Fruit fly (Drosophila melanogaster): Measurements from ENCODE around the gene CG14621.
A peak's percentile ranks its signal among the peaks of the same experiment; 100 is the strongest.

The CG14621 gene

dm6 chrX:22486487-22486886, 42.5 kb downstream of the CG14621 start:
- TF ChIP-seq rn (GFP tag; IDR thresholded peaks at IDR 0.05) (no peak), CG32121 (GFP tag; IDR thresholded peaks at IDR 0.05) (no peak), CG9948 (tag; optimal IDR thresholded peaks at IDR 0.05) (no peak), Pif1B (GFP tag; optimal IDR thresholded peaks at IDR 0.05) (no peak), CG13204 (GFP tag; optimal IDR thresholded peaks at IDR 0.05) (no peak), CG8159 (tag; optimal IDR thresholded peaks at IDR 0.05) (no peak), CG10348 (GFP tag; IDR thresholded peaks at IDR 0.05) (no peak), Pif1A (GFP tag; optimal IDR thresholded peaks at IDR 0.05) (no peak), Ets98B (GFP tag; IDR thresholded peaks at IDR 0.05) (no peak), CG12605 (GFP tag; IDR thresholded peaks at IDR 0.05) (no peak), CG14655 (GFP tag; optimal IDR thresholded peaks at IDR 0.05) (no peak), CG15710 (tag; optimal IDR thresholded peaks at IDR 0.05) (no peak), fd96Ca (GFP tag; IDR thresholded peaks at IDR 0.05) (no peak), CG4496 (GFP tag; IDR thresholded peaks at IDR 0.05) (no peak), CG34367 (tag; optimal IDR thresholded peaks at IDR 0.05) (no peak), gl (tag; optimal IDR thresholded peaks at IDR 0.05) (no peak), CG17806 (tag; optimal IDR thresholded peaks at IDR 0.05) (no peak)

DNA sequence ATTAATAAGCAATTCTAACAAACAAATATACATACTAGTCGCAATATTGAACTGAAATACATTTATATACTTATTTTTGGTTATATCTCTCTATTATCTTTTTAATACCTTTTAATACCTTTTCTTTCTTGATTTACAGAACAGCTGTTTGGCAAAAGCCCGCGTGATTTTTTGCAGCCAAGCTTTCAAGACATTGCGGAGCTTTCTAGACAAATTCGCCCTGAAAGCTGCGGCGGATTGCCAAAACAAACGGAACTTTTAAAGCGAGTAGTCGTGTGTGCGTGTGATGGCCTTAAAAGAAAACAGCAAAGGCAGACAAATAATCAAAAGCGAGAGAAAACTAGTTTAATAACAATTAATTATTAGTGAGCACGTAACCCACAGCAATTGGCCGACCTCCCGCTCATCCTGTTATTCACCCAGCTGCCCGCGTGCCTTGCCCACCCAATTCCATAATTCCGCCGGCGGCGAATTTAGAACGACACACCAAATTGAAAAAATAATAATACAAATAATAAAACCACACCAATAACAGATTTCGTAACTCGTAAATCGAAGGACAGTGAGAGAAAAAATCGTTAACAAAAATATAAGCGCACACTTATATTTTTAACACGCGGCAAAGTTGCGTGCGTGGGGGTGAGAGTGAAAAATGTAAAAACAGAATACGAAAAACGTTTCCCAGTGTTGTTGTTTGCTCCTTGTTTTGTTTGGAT, 43.0 kb downstream of the CG14621 start:
- TF ChIP-seq CG13204 (GFP tag; optimal IDR thresholded peaks at IDR 0.05), result no peak
- no peak for TF ChIP-seq CG4496 (GFP tag; IDR thresholded peaks at IDR 0.05)
- TF ChIP-seq rn (GFP tag; IDR thresholded peaks at IDR 0.05), result no peak
- TF ChIP-seq D1 (tag; optimal IDR thresholded peaks at IDR 0.05), result no peak
- TF ChIP-seq CG15710 (tag; optimal IDR thresholded peaks at IDR 0.05), result no peak

DNA sequence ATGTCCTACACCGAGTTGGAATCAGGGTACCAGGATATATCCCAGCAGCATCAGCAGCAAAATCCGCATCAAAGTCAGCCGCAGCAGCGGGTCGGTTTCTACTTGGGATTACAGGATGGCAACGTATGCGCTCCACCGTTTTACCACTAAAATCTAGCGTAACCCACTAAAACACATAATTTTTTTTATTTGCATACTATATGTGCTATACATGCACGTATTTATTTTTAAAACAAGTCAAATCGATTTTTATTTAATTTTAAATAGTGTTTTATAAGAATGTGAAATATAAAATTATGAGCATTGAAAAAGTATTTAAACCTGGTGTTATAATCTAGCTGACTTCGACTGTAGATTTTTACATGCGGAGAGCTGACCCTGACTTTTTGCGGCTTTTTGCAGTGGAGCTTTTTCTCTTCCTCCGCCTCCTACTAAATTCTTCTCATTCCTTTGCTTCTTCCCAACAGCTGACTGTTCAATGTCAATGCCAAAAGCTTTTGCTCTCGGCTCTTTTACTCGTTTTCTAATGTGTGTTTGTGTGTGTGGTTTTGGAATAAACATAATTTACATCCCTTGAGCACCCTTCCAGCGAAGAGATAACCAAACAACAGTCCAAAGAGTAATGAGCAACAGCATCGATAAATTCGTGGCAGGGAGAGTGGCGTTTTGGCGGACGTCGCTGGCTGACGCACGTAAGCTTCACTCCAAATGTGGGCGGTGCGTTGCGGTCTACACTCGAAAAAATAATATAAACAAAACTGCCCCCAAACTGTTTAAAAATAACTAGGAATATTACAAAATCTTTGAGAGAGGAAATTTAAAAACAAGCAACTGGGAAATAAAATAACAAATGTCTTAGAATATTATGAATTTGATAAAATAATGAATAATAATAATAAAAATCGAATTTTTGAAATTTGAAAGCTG, 43.9 kb downstream of the CG14621 start:
- TF ChIP-seq EcR (GFP tag; optimal IDR thresholded peaks at IDR 0.05), result peak; percentile 16
- TF ChIP-seq CG34367 (tag; optimal IDR thresholded peaks at IDR 0.05), result no peak
- TF ChIP-seq CG12605 (GFP tag; IDR thresholded peaks at IDR 0.05), result 0 out of 2 replicates have a peak, but pooled peaks have one; percentile 20
- no peak for TF ChIP-seq Pif1A (GFP tag; optimal IDR thresholded peaks at IDR 0.05)
- TF ChIP-seq rn (GFP tag; IDR thresholded peaks at IDR 0.05), result no peak
- TF ChIP-seq CG4496 (GFP tag; IDR thresholded peaks at IDR 0.05), result 0 out of 3 replicates have a peak, but pooled peaks have one; percentile 11
- no peak for TF ChIP-seq Ets98B (GFP tag; IDR thresholded peaks at IDR 0.05)
- no peak for TF ChIP-seq CG13204 (GFP tag; optimal IDR thresholded peaks at IDR 0.05)
- TF ChIP-seq CG8159 (tag; optimal IDR thresholded peaks at IDR 0.05), result peak; percentile 57
- TF ChIP-seq CG15710 (tag; optimal IDR thresholded peaks at IDR 0.05), result peak; percentile 30
- peak; percentile 25 for TF ChIP-seq Snoo (tag; optimal IDR thresholded peaks at IDR 0.05)
- TF ChIP-seq CG17806 (tag; optimal IDR thresholded peaks at IDR 0.05), result peak; percentile 40
- TF ChIP-seq D1 (tag; optimal IDR thresholded peaks at IDR 0.05), result no peak
- TF ChIP-seq fd96Ca (GFP tag; IDR thresholded peaks at IDR 0.05), result no peak
- TF ChIP-seq CG9948 (tag; optimal IDR thresholded peaks at IDR 0.05), result peak; percentile 32
- no peak for TF ChIP-seq gl (tag; optimal IDR thresholded peaks at IDR 0.05)
- TF ChIP-seq CG32121 (GFP tag; IDR thresholded peaks at IDR 0.05), result no peak
- no peak for TF ChIP-seq Pif1B (GFP tag; optimal IDR thresholded peaks at IDR 0.05)
- TF ChIP-seq CG14655 (GFP tag; optimal IDR thresholded peaks at IDR 0.05), result peak; percentile 49
- peak; percentile 27 for TF ChIP-seq CG8301 (tag; optimal IDR thresholded peaks at IDR 0.05)
- TF ChIP-seq CG10348 (GFP tag; IDR thresholded peaks at IDR 0.05), result no peak

DNA sequence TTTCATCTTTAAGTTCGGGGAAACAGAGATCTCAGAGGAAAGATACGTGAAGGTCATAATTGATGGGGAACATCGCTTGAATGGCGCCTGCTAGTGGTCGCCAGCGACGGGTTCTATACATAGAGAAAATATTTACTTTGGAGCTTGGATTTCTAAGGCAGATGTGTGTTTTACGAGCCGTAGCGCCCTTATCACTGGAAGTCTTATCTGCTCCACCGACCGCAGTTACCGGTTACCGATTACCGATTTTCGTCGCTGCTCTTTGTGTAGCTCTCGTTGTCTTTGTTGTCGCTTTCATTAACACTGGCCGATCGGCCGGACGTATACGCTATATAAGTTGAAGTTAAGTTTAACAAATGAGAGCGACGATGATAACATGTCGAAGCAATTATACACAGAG, 46.6 kb downstream of the CG14621 start:
- TF ChIP-seq CG9948 (tag; optimal IDR thresholded peaks at IDR 0.05), result no peak

dm6 chrX:22491028-22491769, 47.2 kb downstream of the CG14621 start:
- TF ChIP-seq CG32121 (GFP tag; IDR thresholded peaks at IDR 0.05) (no peak), Pif1B (GFP tag; optimal IDR thresholded peaks at IDR 0.05) (peak; percentile 33), CG10348 (GFP tag; IDR thresholded peaks at IDR 0.05) (no peak), Ets98B (GFP tag; IDR thresholded peaks at IDR 0.05) (no peak), gl (tag; optimal IDR thresholded peaks at IDR 0.05) (no peak), CG17806 (tag; optimal IDR thresholded peaks at IDR 0.05) (peak; percentile 22), CG4496 (GFP tag; IDR thresholded peaks at IDR 0.05) (0 out of 3 replicates have a peak, but pooled peaks have one; percentile 8), CG12605 (GFP tag; IDR thresholded peaks at IDR 0.05) (no peak), D1 (tag; optimal IDR thresholded peaks at IDR 0.05) (no peak), CG15710 (tag; optimal IDR thresholded peaks at IDR 0.05) (peak; percentile 71), CG14655 (GFP tag; optimal IDR thresholded peaks at IDR 0.05) (peak; percentile 68), Pif1A (GFP tag; optimal IDR thresholded peaks at IDR 0.05) (peak; percentile 20), CG9948 (tag; optimal IDR thresholded peaks at IDR 0.05) (peak; percentile 49), EcR (GFP tag; optimal IDR thresholded peaks at IDR 0.05) (no peak), rn (GFP tag; IDR thresholded peaks at IDR 0.05) (no peak), CG13204 (GFP tag; optimal IDR thresholded peaks at IDR 0.05) (no peak), CG8301 (tag; optimal IDR thresholded peaks at IDR 0.05) (no peak), Snoo (tag; optimal IDR thresholded peaks at IDR 0.05) (peak; percentile 74), fd96Ca (GFP tag; IDR thresholded peaks at IDR 0.05) (no peak), CG34367 (tag; optimal IDR thresholded peaks at IDR 0.05) (peak; percentile 35), CG8159 (tag; optimal IDR thresholded peaks at IDR 0.05) (peak; percentile 77)

Data from whole organism, pupa.